Fruit fly (Drosophila melanogaster): ENCODE results near the gene CG3288.
A peak's percentile ranks its signal among the peaks of the same experiment; 100 is the strongest.

CG3288 gene

DNA sequence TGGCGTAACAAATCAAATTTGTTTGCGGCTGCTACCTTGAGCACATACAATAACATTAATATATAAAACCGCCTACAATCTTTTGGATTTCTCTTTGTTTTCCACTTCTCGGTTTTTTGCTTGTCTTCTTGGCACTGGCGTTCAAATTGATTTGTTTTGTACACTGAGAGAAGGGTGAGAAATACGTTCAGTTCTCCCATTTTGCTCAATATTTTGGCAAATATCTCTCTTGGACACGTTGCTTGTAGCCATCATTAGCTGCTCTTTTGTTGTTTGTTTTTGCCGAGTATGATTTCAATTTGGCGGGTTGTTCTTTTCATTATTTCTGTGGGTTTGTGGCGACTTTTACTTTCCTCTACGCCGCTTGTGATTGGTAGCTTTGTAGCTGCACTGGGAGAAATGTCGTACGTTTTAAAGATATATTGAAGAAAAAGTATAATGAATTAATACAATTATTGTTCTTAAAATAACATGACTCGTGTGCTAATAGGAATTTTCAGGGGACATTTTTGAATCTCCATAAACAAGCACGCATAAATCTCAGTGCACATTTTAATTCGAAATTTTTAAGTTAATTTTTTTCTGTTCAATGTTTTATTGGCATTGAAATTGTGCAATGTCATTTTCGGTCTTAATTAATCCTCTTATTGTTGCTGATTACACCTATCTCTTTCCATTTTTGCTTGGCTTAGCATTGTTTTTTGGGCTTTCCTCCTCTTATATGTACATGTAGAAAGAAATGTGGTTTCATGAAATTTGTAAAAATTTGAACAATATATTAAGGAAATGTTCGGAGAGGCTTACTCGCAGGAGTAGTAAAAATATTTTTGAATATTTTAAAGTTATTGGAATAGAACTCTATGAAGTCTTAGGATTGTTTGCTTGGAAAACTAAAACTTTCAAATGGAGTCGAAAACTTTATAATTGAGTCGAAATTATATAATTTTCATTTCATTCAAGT lies 8.8 kb upstream of the CG3288 start (continued):
- TF ChIP-seq her (GFP tag; optimal IDR thresholded peaks at IDR 0.05) (no peak), luna (GFP tag; optimal IDR thresholded peaks at IDR 0.05) (no peak), CG6854 (GFP tag; optimal IDR thresholded peaks at IDR 0.05) (no peak), CG8388 (GFP tag; optimal IDR thresholded peaks at IDR 0.05) (no peak), CG6175 (GFP tag; IDR thresholded peaks at IDR 0.05) (no peak), sens (GFP tag) (peak; percentile 82), C15 (GFP tag; IDR thresholded peaks at IDR 0.05) (0 out of 3 replicates have a peak, but pooled peaks have one; percentile 43), E2f2 (GFP tag; IDR thresholded peaks at IDR 0.05) (no peak), BtbVII (GFP tag; optimal IDR thresholded peaks at IDR 0.05) (no peak), seq (GFP tag; IDR thresholded peaks at IDR 0.05) (peak; percentile 26; the same call in 1 of the 2 replicates), slbo (GFP tag; IDR thresholded peaks at IDR 0.05) (peak; percentile 76), CkIIα-i1 (GFP tag; IDR thresholded peaks at IDR 0.05) (no peak), CG8478 (optimal IDR thresholded peaks at IDR 0.05) (no peak), chinmo (GFP tag; IDR thresholded peaks at IDR 0.05; ENCODE audit: partially characterized antibody) (no peak), rib (GFP tag; IDR thresholded peaks at IDR 0.05) (no peak), bab2 (GFP tag; optimal IDR thresholded peaks at IDR 0.05) (no peak), NC2α (GFP tag; optimal IDR thresholded peaks at IDR 0.05) (no peak), Dip3 (GFP tag; optimal IDR thresholded peaks at IDR 0.05) (no peak), CG11247 (GFP tag; IDR thresholded peaks at IDR 0.05) (no peak), Kr (GFP tag; optimal IDR thresholded peaks at IDR 0.05) (no peak), NfI (GFP tag; optimal IDR thresholded peaks at IDR 0.05) (no peak), CG3407 (GFP tag; optimal IDR thresholded peaks at IDR 0.05) (no peak), CG7786 (GFP tag; optimal IDR thresholded peaks at IDR 0.05) (no peak), Trl (optimal IDR thresholded peaks at IDR 0.05) (peak in 1 of 2 experiments; percentile 52), Trl (GFP tag; optimal IDR thresholded peaks at IDR 0.05) (no peak), al (GFP tag; IDR thresholded peaks at IDR 0.05) (no peak; the same call in 1 of the 2 replicates), gcm (GFP tag; optimal IDR thresholded peaks at IDR 0.05) (no peak), gsb (GFP tag; IDR thresholded peaks at IDR 0.05) (no peak), ERR (GFP tag; optimal IDR thresholded peaks at IDR 0.05) (no peak), CG8944 (GFP tag; optimal IDR thresholded peaks at IDR 0.05) (no peak), Atf3 (GFP tag; optimal IDR thresholded peaks at IDR 0.05) (no peak), so (GFP tag; IDR thresholded peaks at IDR 0.05) (no peak), crp (GFP tag; optimal IDR thresholded peaks at IDR 0.05) (no peak)

DNA sequence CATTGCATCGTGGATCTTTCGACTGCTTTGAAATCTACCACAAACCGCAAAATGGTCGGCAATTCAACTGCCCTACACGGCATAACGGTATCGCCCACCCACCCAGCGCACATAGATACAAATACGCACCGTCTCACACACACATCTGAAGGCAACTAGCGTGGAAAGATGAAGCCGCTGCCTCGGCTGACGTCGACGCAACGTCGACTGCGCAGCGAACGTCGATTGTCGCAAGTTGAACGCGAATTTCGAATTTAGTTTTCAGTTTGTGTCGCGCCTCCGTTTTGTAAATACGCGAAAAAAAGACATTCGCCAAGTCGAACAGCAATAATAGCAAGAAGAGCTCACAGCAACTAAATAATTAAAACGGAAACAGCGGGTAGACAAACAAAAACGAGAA lies 8.0 kb upstream of the CG3288 start:
- TF ChIP-seq kah (GFP tag; optimal IDR thresholded peaks at IDR 0.05) (no peak), Bgb (GFP tag; IDR thresholded peaks at IDR 0.05; ENCODE audit: partially characterized antibody) (0 out of 2 replicates have a peak, but pooled peaks have one; percentile 22), CG2129 (GFP tag; IDR thresholded peaks at IDR 0.05; ENCODE audit: partially characterized antibody) (no peak), caup (GFP tag; optimal IDR thresholded peaks at IDR 0.05; ENCODE audit: severe bottlenecking) (no peak), CG11695 (GFP tag; IDR thresholded peaks at IDR 0.05) (0 out of 3 replicates have a peak, but pooled peaks have one; percentile 20), Ets65A (GFP tag) (peak; percentile 45), CG11085 (GFP tag; IDR thresholded peaks at IDR 0.05) (no peak), gcm2 (GFP tag; optimal IDR thresholded peaks at IDR 0.05) (no peak), Ets97D (GFP tag; optimal IDR thresholded peaks at IDR 0.05) (no peak), CG6854 (GFP tag; optimal IDR thresholded peaks at IDR 0.05) (no peak), jing (GFP tag; optimal IDR thresholded peaks at IDR 0.05) (no peak), lab (GFP tag; optimal IDR thresholded peaks at IDR 0.05) (no peak), CG9727 (GFP tag; optimal IDR thresholded peaks at IDR 0.05) (no peak), CG4820 (GFP tag; optimal IDR thresholded peaks at IDR 0.05) (no peak), CG11504 (tag; optimal IDR thresholded peaks at IDR 0.05) (no peak), Chrac-16 (GFP tag; optimal IDR thresholded peaks at IDR 0.05) (no peak), MTF-1 (GFP tag; optimal IDR thresholded peaks at IDR 0.05; ENCODE audit: borderline replicate concordance) (no peak), CG10431 (GFP tag; optimal IDR thresholded peaks at IDR 0.05) (no peak), ssp (GFP tag; IDR thresholded peaks at IDR 0.05) (no peak), ara (GFP tag; IDR thresholded peaks at IDR 0.05) (0 out of 2 replicates have a peak, but pooled peaks have one; percentile 6)
